Worm (Caenorhabditis elegans) whole organism, L3 larva: ENCODE measurements around the gene C18G1.9.
A peak's percentile ranks its signal among the peaks of the same experiment; 100 is the strongest.

Experiments used
- ceh-16 ChIP-seq: sonication (generic microtip); optimal IDR thresholded peaks from 2 replicates; lab custom pipeline; 2017; ENCODE audit warnings: missing biosample characterization, missing genetic modification characterization
- ceh-28 ChIP-seq: fragments of 150-350 bp; optimal IDR thresholded peaks from 2 replicates; lab custom pipeline; 2014; ENCODE audit warnings: missing biosample characterization, missing genetic modification reagents, missing genetic modification characterization
- ceh-9 ChIP-seq: sonication (generic microtip); optimal IDR thresholded peaks from 2 replicates; lab custom pipeline; 2018; ENCODE audit warnings: missing biosample characterization, missing genetic modification characterization
- daf-12 ChIP-seq: fragments of 150-350 bp; optimal IDR thresholded peaks from 2 replicates; lab custom pipeline; 2014; ENCODE audit warnings: missing biosample characterization, missing genetic modification reagents, missing genetic modification characterization
- egl-27 ChIP-seq: sonication (generic microtip); optimal IDR thresholded peaks from 4 replicates; lab custom pipeline; 2017; ENCODE audit warnings: missing biosample characterization, missing genetic modification reagents, missing genetic modification characterization
- elt-2 ChIP-seq: sonication (generic microtip); optimal IDR thresholded peaks from 2 replicates; lab custom pipeline; 2016; ENCODE audit warnings: missing genetic modification reagents, mild to moderate bottlenecking, missing genetic modification characterization, missing compliant biosample characterization
- pha-4 ChIP-seq: fragments of 150-350 bp; optimal IDR thresholded peaks from 2 replicates; lab custom pipeline; 2014; ENCODE audit warnings: missing biosample characterization, missing genetic modification reagents, missing genetic modification characterization
- pqm-1 ChIP-seq: fragments of 150-350 bp; optimal IDR thresholded peaks from 2 replicates; lab custom pipeline; 2017; ENCODE audit warnings: missing biosample characterization, missing genetic modification characterization, inconsistent platforms
- skn-1 ChIP-seq: fragments of 150-350 bp; optimal IDR thresholded peaks from 2 replicates; lab custom pipeline; 2014; ENCODE audit warnings: missing biosample characterization, missing genetic modification characterization
- tbx-2 ChIP-seq: sonication (generic microtip); optimal IDR thresholded peaks from 2 replicates; lab custom pipeline; 2016; ENCODE audit warnings: mild to moderate bottlenecking, missing genetic modification characterization, missing compliant biosample characterization

Gene C18G1.9

ce11 chrV:4722314-4722713, 47.2 kb downstream of the C18G1.9 start, which contains the start of gene F39G3.5:
Gene F39G3.5, plus strand, starts transcription at chrV:4722614.
- no peak for TF ChIP-seq ceh-28

ce11 chrV:4720884-4721464, 48.6 kb downstream of the C18G1.9 start:
- TF ChIP-seq daf-12 (tag; lab: Kevin White, UChicago) = no peak
- TF ChIP-seq elt-2 (tag; lab: Kevin White, UChicago) = peak; percentile 83
- peak; percentile 16 for TF ChIP-seq pha-4 (tag; lab: Kevin White, UChicago)
- peak; percentile 86 for TF ChIP-seq pqm-1
- TF ChIP-seq tbx-2 (tag; lab: Kevin White, UChicago) = no peak

ce11 chrV:4719965-4720364, 49.6 kb downstream of the C18G1.9 start, which contains the start of gene prx-6:
Gene prx-6, minus strand, starts transcription at chrV:4720093.
- no peak for TF ChIP-seq ceh-16
- TF ChIP-seq elt-2 (tag; lab: Kevin White, UChicago) = peak; percentile 78
- TF ChIP-seq pqm-1 = peak; percentile 50
- TF ChIP-seq egl-27 = no peak
- TF ChIP-seq ceh-9 (tag; lab: Kevin White, UChicago) = no peak
- TF ChIP-seq skn-1 (tag; lab: Kevin White, UChicago) = no peak
